Worm (Caenorhabditis elegans): ENCODE data around the gene F47D2.11.
"Not testable (repeated sequence)": the region's sequence is repeated elsewhere in the genome, so short reads cannot be mapped to it uniquely, and the experiment has no call there.

The F47D2.11 gene

DNA sequence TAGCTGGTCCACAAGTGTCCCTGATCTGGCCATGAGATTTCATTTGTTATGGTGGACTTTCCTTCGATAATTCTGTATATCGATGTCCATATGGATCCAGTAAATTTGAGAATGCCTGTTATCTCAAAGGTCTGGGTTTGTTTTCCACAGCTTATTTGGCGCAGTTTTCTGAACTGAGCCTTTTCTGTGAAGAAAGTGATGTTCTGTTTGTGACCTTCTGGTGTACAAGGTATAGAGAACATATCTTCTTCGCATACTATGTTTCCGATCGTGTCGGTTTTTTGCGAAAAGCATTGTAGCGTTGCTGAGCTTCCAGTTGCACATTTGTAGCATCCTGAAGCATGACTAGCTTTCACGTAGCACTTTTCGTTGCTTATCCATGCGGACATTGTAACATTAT lies 7.0 kb upstream of the F47D2.11 start:
- TF ChIP-seq fkh-6 (tag; optimal IDR thresholded peaks at IDR 0.05): no peak
- TF ChIP-seq ama-1 (optimal IDR thresholded peaks at IDR 0.05): no peak
- TF ChIP-seq madf-2 (tag; optimal IDR thresholded peaks at IDR 0.05): no peak
- no peak for TF ChIP-seq rnt-1 (tag; optimal IDR thresholded peaks at IDR 0.05)
- TF ChIP-seq ceh-30 (tag; optimal IDR thresholded peaks at IDR 0.05): no peak
- no peak for TF ChIP-seq Y22D7AL.16 (tag; optimal IDR thresholded peaks at IDR 0.05)
- TF ChIP-seq dve-1 (tag; optimal IDR thresholded peaks at IDR 0.05): no peak
- TF ChIP-seq hlh-8 (tag; optimal IDR thresholded peaks at IDR 0.05): no peak
- TF ChIP-seq ceh-22 (tag; optimal IDR thresholded peaks at IDR 0.05): no peak
- TF ChIP-seq K02D7.2 (tag; optimal IDR thresholded peaks at IDR 0.05): no peak
- TF ChIP-seq pat-9 (tag; optimal IDR thresholded peaks at IDR 0.05): no peak
- no peak for TF ChIP-seq dmd-4 (tag; optimal IDR thresholded peaks at IDR 0.05; ENCODE audit: borderline replicate concordance)

DNA sequence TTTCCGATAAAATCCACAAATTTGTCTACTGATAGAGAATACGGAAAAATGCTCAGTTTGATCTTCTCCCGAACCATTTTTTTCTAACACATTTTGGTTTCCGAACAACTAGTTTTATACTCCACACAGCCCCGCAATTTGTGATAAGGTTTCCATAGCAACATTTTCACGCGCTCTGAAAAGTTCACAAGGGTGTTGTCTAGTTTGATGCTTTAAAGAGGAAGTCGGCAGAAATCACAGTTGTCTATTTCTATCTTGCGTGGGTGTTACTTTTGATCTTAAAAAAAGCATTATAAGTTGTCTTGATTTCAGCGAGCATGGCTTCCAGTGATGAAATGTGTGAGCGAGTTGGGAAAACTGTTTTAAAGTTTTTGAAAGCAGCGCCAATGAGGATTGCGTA lies 3.9 kb upstream of the F47D2.11 start, which contains the start of gene ZC132.3:
ZC132.3 (minus strand) TSS at position 101 of the 400 bp plus-strand sequence.
- TF ChIP-seq C08G9.2 (tag; optimal IDR thresholded peaks at IDR 0.05) (no peak), hlh-8 (tag; optimal IDR thresholded peaks at IDR 0.05) (no peak), ahr-1 (tag; optimal IDR thresholded peaks at IDR 0.05) (no peak), nhr-11 (tag; optimal IDR thresholded peaks at IDR 0.05) (no peak), lin-11 (tag; optimal IDR thresholded peaks at IDR 0.05) (no peak), hlh-15 (tag; optimal IDR thresholded peaks at IDR 0.05) (no peak), tbx-7 (tag; optimal IDR thresholded peaks at IDR 0.05) (no peak), ref-2 (tag; optimal IDR thresholded peaks at IDR 0.05) (no peak), unc-42 (tag; optimal IDR thresholded peaks at IDR 0.05) (no peak), F13H6.1 (tag; optimal IDR thresholded peaks at IDR 0.05) (no peak), ceh-18 (tag; optimal IDR thresholded peaks at IDR 0.05) (no peak), fkh-6 (tag; optimal IDR thresholded peaks at IDR 0.05) (no peak), ets-4 (tag; optimal IDR thresholded peaks at IDR 0.05) (no peak), pax-1 (tag; optimal IDR thresholded peaks at IDR 0.05) (no peak), dmd-4 (tag; optimal IDR thresholded peaks at IDR 0.05; ENCODE audit: borderline replicate concordance) (no peak)

DNA sequence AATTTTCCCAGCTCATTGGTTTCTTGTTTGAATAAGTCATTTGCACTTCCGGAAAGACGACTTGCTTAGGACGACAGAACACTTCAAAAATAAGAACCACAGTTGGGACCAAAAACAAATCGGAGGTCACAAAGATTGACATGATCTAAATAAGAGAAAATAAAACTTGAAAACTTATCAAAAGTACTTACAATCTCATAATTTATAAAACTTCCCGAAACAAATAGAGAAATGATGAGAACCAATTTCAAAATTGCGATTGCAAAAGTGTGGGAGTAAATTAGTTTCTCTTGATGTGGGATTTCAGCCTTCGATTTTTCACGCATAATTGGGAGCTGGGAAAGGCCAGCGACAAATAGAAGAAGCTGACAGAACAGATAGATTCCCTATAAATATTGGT lies 2.8 kb upstream of the F47D2.11 start, which contains the start of gene ZC132.11:
ZC132.11 (minus strand) TSS at position 101 of the 400 bp plus-strand sequence.
- TF ChIP-seq ahr-1 (tag; optimal IDR thresholded peaks at IDR 0.05) (no peak), K02D7.2 (tag; optimal IDR thresholded peaks at IDR 0.05) (no peak), fax-1 (tag; optimal IDR thresholded peaks at IDR 0.05) (no peak), ceh-22 (tag; optimal IDR thresholded peaks at IDR 0.05) (no peak), lin-11 (tag; optimal IDR thresholded peaks at IDR 0.05) (no peak), unc-42 (tag; optimal IDR thresholded peaks at IDR 0.05) (no peak), hlh-6 (tag; optimal IDR thresholded peaks at IDR 0.05) (no peak), K09A11.1 (tag; optimal IDR thresholded peaks at IDR 0.05; ENCODE audit: insufficient read depth) (no peak), syd-9 (tag; optimal IDR thresholded peaks at IDR 0.05) (no peak)

DNA sequence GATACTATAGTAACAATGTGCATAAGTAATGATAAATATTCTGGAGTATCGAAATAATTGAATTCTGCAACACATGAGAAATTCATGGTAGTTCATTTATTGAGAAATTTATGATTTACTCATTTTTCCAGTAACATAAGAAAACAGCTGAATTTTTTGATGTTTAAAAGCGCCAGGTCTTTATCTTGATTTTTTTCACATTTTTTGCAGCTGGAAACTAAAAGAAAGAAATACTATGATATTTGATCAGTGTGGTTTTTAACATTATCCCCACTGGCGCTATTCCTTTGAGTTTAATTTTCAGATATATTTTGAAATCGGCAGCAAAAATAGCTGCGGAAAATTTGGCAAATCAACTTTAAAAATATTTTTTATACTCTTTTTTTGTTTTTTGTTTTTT lies 2.4 kb downstream of the F47D2.11 start, which contains the start of gene srh-194:
srh-194 (minus strand) TSS at position 101 of the 400 bp plus-strand sequence.
- not testable (repeated sequence) for TF ChIP-seq dmd-4 (tag; optimal IDR thresholded peaks at IDR 0.05; ENCODE audit: borderline replicate concordance); gmeb-2 (tag; optimal IDR thresholded peaks at IDR 0.05); ceh-48 (tag; optimal IDR thresholded peaks at IDR 0.05)

DNA sequence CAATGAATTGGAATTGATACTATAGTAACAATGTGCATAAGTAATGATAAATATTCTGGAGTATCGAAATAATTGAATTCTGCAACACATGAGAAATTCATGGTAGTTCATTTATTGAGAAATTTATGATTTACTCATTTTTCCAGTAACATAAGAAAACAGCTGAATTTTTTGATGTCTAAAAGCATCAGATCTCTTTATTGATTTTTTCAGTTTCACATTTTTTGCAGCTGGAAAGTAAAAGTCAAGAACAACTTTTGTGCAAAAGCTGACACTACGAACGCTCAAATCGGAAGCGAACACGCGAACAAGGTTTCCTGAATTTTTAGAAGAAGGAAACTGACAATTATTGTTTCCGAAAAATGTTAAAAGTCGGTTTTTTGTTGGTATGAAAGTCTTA lies 5.7 kb downstream of the F47D2.11 start, which contains the start of gene srh-193:
srh-193 (minus strand) TSS at position 101 of the 400 bp plus-strand sequence.
- not testable (repeated sequence) for TF ChIP-seq ceh-14, pqm-1, nhr-11 (tag; optimal IDR thresholded peaks at IDR 0.05)

DNA sequence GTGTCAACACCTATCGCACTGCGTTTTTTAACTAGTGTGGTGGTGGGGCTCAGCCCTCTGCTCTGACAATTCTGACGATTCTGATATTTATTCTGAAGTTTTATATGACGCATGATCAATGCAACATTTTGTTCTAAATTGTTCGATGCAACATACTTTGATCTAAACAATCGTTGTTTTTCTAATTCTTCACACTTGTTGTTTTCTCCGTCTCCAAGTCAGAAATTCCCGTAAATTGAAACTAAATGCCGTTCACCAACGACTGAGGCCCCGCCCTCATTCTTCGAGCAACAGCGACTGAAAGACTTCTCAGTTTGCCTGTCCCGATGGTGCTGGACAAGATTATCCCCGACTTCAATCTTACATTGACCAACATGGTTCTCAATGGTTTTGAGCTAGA lies 11.1 kb downstream of the F47D2.11 start, which contains the start of gene srt-19:
srt-19 (plus strand) TSS at position 301 of the 400 bp plus-strand sequence.
- not testable (repeated sequence) for TF ChIP-seq pax-1 (tag; optimal IDR thresholded peaks at IDR 0.05); T23F11.4 (GFP tag; optimal IDR thresholded peaks at IDR 0.05); ceh-2 (tag; optimal IDR thresholded peaks at IDR 0.05)
